Fruit fly (Drosophila melanogaster): Measurements from ENCODE around the gene Nepl17.

- TF ChIP-seq Ets96B (tag; optimal IDR thresholded peaks at IDR 0.05), result no peak
- TF ChIP-seq eg (GFP tag; IDR thresholded peaks at IDR 0.05), result 0 out of 3 replicates have a peak, but pooled peaks have one; percentile 22
- TF ChIP-seq CG8319 (GFP tag; optimal IDR thresholded peaks at IDR 0.05), result no peak
- TF ChIP-seq Ets21C (GFP tag; optimal IDR thresholded peaks at IDR 0.05), result no peak
- TF ChIP-seq CG6854 (GFP tag; optimal IDR thresholded peaks at IDR 0.05), result no peak
- TF ChIP-seq Sox14 (GFP tag; optimal IDR thresholded peaks at IDR 0.05), result no peak
- no peak for TF ChIP-seq CG1621 (tag; optimal IDR thresholded peaks at IDR 0.05)
- no peak for TF ChIP-seq Lpt (GFP tag; optimal IDR thresholded peaks at IDR 0.05)
Observed at dm6 chr3R:28845981-28846380, 26.7 kb upstream of the Nepl17 start.

All from whole organism, prepupa.